Fruit fly (Drosophila melanogaster) whole organism, embryonic: ENCODE data around the gene CG18213.

Experiments used
- Aef1 ChIP-seq: fragments of 200-800 bp; sonication (Bioruptor generic); IDR thresholded peaks from 3 replicates; pipeline ENCODE4 v1.3.6; 2022; ENCODE audit warnings: missing biosample characterization, missing genetic modification characterization
- Atf-2 ChIP-seq: fragments of 200-800 bp; sonication (Bioruptor generic); optimal IDR thresholded peaks from 2 replicates; lab custom pipeline; 2016; ENCODE audit warnings: missing biosample characterization, missing genetic modification characterization
- CG10431 ChIP-seq: fragments of 200-800 bp; sonication (Bioruptor generic); optimal IDR thresholded peaks from 3 replicates; lab custom pipeline; 2018; ENCODE audit warnings: missing biosample characterization, mild to moderate bottlenecking, missing genetic modification characterization
- CG11456 ChIP-seq: fragments of 200-800 bp; sonication (Bioruptor generic); IDR thresholded peaks from 3 replicates; pipeline ENCODE4 v1.3.6; 2022; ENCODE audit warnings: missing biosample characterization, missing genetic modification characterization
- CG12104 ChIP-seq: fragments of 200-800 bp; sonication (Bioruptor generic); optimal IDR thresholded peaks from 3 replicates; lab custom pipeline; 2016; ENCODE audit warnings: missing biosample characterization, missing genetic modification characterization
- CG12769 ChIP-seq: fragments of 200-800 bp; sonication (Bioruptor generic); optimal IDR thresholded peaks from 2 replicates; lab custom pipeline; 2019; ENCODE audit warnings: missing biosample characterization, mild to moderate bottlenecking, missing genetic modification characterization, moderate library complexity
- CG13123 ChIP-seq: fragments of 200-800 bp; sonication (Bioruptor generic); optimal IDR thresholded peaks from 2 replicates; lab custom pipeline; 2016; ENCODE audit warnings: missing biosample characterization, missing genetic modification characterization
- CG13287 ChIP-seq: fragments of 200-800 bp; sonication (Bioruptor generic); IDR thresholded peaks from 2 replicates; pipeline ENCODE4 v1.3.6; 2022; ENCODE audit warnings: missing biosample characterization, missing genetic modification characterization; ENCODE audit not compliant: partially characterized antibody
- CG18764 ChIP-seq: fragments of 200-800 bp; sonication (Bioruptor generic); optimal IDR thresholded peaks from 3 replicates; lab custom pipeline; 2016; ENCODE audit warnings: missing biosample characterization, missing genetic modification characterization
- CG2889 ChIP-seq: fragments of 200-800 bp; sonication (Bioruptor generic); IDR thresholded peaks from 3 replicates; pipeline ENCODE4 v1.3.6; 2022; ENCODE audit warnings: missing biosample characterization, missing genetic modification characterization
- CG32772 ChIP-seq: fragments of 200-800 bp; sonication (Bioruptor generic); IDR thresholded peaks from 2 replicates; pipeline ENCODE4 v1.3.6; 2022; ENCODE audit warnings: missing biosample characterization, missing genetic modification characterization
- CG4854 ChIP-seq: fragments of 200-800 bp; sonication (Bioruptor generic); optimal IDR thresholded peaks from 2 replicates; lab custom pipeline; 2016; ENCODE audit warnings: missing biosample characterization, missing genetic modification characterization, inconsistent platforms
- CG6654 ChIP-seq: fragments of 200-800 bp; sonication (Bioruptor generic); optimal IDR thresholded peaks from 2 replicates; lab custom pipeline; 2017; ENCODE audit warnings: missing biosample characterization, mild to moderate bottlenecking, missing genetic modification characterization
- CG6765 ChIP-seq: fragments of 200-800 bp; sonication (Bioruptor generic); optimal IDR thresholded peaks from 3 replicates; lab custom pipeline; 2017; ENCODE audit warnings: missing biosample characterization, mild to moderate bottlenecking, missing genetic modification characterization
- CG7745 ChIP-seq: fragments of 200-800 bp; sonication (Bioruptor generic); optimal IDR thresholded peaks from 2 replicates; lab custom pipeline; 2018; ENCODE audit warnings: missing biosample characterization, mild to moderate bottlenecking, missing genetic modification characterization, moderate library complexity
- CG7987 ChIP-seq: fragments of 200-800 bp; sonication (Bioruptor generic); optimal IDR thresholded peaks from 2 replicates; lab custom pipeline; 2018; ENCODE audit warnings: missing biosample characterization, mild to moderate bottlenecking, missing genetic modification characterization, moderate library complexity
- CG8765 ChIP-seq: fragments of 200-800 bp; sonication (Bioruptor generic); IDR thresholded peaks from 2 replicates; pipeline ENCODE4 v1.3.6; 2022; ENCODE audit warnings: missing biosample characterization, missing genetic modification characterization
- CG9876 ChIP-seq: fragments of 200-800 bp; sonication (Bioruptor generic); optimal IDR thresholded peaks from 2 replicates; lab custom pipeline; 2016; ENCODE audit warnings: missing biosample characterization, missing genetic modification characterization
- Dad ChIP-seq: fragments of 200-800 bp; sonication (Bioruptor generic); optimal IDR thresholded peaks from 3 replicates; lab custom pipeline; 2016; ENCODE audit warnings: missing biosample characterization, missing genetic modification characterization
- Dek ChIP-seq: fragments of 200-800 bp; sonication (Bioruptor generic); optimal IDR thresholded peaks from 3 replicates; lab custom pipeline; 2019; ENCODE audit warnings: missing biosample characterization, mild to moderate bottlenecking, missing genetic modification characterization, moderate library complexity
- Dip2 ChIP-seq: fragments of 200-800 bp; sonication (Bioruptor generic); IDR thresholded peaks from 2 replicates; pipeline ENCODE4 v1.3.6; 2022; ENCODE audit warnings: missing biosample characterization, missing genetic modification characterization
- ERR ChIP-seq: fragments of 200-800 bp; sonication (Bioruptor generic); optimal IDR thresholded peaks from 2 replicates; lab custom pipeline; 2016; ENCODE audit warnings: missing biosample characterization, missing genetic modification characterization
- Fer1 ChIP-seq: fragments of 200-800 bp; sonication (Bioruptor generic); optimal IDR thresholded peaks from 2 replicates; lab custom pipeline; 2017; ENCODE audit warnings: missing biosample characterization, mild to moderate bottlenecking, missing genetic modification characterization
- HLH4C ChIP-seq: fragments of 200-800 bp; sonication (Bioruptor generic); IDR thresholded peaks from 3 replicates; pipeline ENCODE4 v1.3.6; 2022; ENCODE audit warnings: missing biosample characterization, missing genetic modification characterization; ENCODE audit not compliant: partially characterized antibody
- Hr39 ChIP-seq: fragments of >200 bp; optimal IDR thresholded peaks from 2 replicates; lab custom pipeline; 2017
- Kr ChIP-seq: fragments of 200-800 bp; sonication (Bioruptor generic); optimal IDR thresholded peaks from 2 replicates; lab custom pipeline; 2017; ENCODE audit warnings: missing biosample characterization, mild to moderate bottlenecking, missing genetic modification characterization
- Max ChIP-seq: fragments of 200-800 bp; sonication (Bioruptor generic); optimal IDR thresholded peaks from 2 replicates; lab custom pipeline; 2016; ENCODE audit warnings: missing biosample characterization, mild to moderate bottlenecking, missing genetic modification characterization
- NC2β ChIP-seq: fragments of 200-800 bp; sonication (Bioruptor generic); optimal IDR thresholded peaks from 2 replicates; lab custom pipeline; 2016; ENCODE audit warnings: missing biosample characterization, missing genetic modification characterization
- NFAT ChIP-seq: fragments of 200-800 bp; sonication (Bioruptor generic); IDR thresholded peaks from 2 replicates; pipeline ENCODE4 v1.3.6; 2022; ENCODE audit warnings: missing biosample characterization, missing genetic modification characterization
- NfI ChIP-seq: fragments of 200-800 bp; sonication (Bioruptor generic); optimal IDR thresholded peaks from 3 replicates; lab custom pipeline; 2018; ENCODE audit warnings: missing biosample characterization, mild to moderate bottlenecking, missing genetic modification characterization, moderate library complexity
- Poxn ChIP-seq: fragments of 200-800 bp; sonication (Bioruptor generic); IDR thresholded peaks from 2 replicates; pipeline ENCODE4 v1.3.6; 2022; ENCODE audit warnings: missing biosample characterization, missing genetic modification characterization
- Sox102F ChIP-seq: fragments of 200-800 bp; sonication (Bioruptor generic); optimal IDR thresholded peaks from 2 replicates; lab custom pipeline; 2018; ENCODE audit warnings: missing biosample characterization, mild to moderate bottlenecking, missing genetic modification characterization, moderate library complexity
- Spps ChIP-seq: fragments of 200-800 bp; sonication (Bioruptor generic); optimal IDR thresholded peaks from 2 replicates; lab custom pipeline; 2018; ENCODE audit warnings: missing biosample characterization, mild to moderate bottlenecking, missing genetic modification characterization
- Vsx1 ChIP-seq: fragments of 200-800 bp; sonication (Bioruptor generic); optimal IDR thresholded peaks from 2 replicates; lab custom pipeline; 2017; ENCODE audit warnings: missing biosample characterization, mild to moderate bottlenecking, missing genetic modification characterization, missing genetic modification reagents
- cato ChIP-seq: fragments of 200-800 bp; sonication (Bioruptor generic); optimal IDR thresholded peaks from 2 replicates; lab custom pipeline; 2016; ENCODE audit warnings: missing biosample characterization, missing genetic modification characterization, borderline replicate concordance
- chn ChIP-seq: fragments of 200-800 bp; sonication (Bioruptor generic); optimal IDR thresholded peaks from 2 replicates; lab custom pipeline; 2016; ENCODE audit warnings: missing biosample characterization, missing genetic modification characterization
- crp ChIP-seq, 2 experiments: fragments of 200-800 bp; sonication (Bioruptor generic); optimal IDR thresholded peaks; 2 replicates in 1 of 2; 3 replicates in 1 of 2; lab custom pipeline; 2017; ENCODE audit warnings: missing biosample characterization in 2 of 2, missing genetic modification characterization in 2 of 2, mild to moderate bottlenecking in 1 of 2, moderate library complexity in 1 of 2
- da ChIP-seq: fragments of 200-800 bp; sonication (Bioruptor generic); optimal IDR thresholded peaks from 2 replicates; lab custom pipeline; 2016; ENCODE audit warnings: missing biosample characterization, missing genetic modification characterization
- danr ChIP-seq: fragments of 200-800 bp; sonication (Bioruptor generic); IDR thresholded peaks from 2 replicates; pipeline ENCODE4 v1.3.6; 2022; ENCODE audit warnings: missing biosample characterization, missing genetic modification characterization
- dysf ChIP-seq: fragments of 200-800 bp; sonication (Bioruptor generic); IDR thresholded peaks from 3 replicates; pipeline ENCODE4 v1.3.6; 2022; ENCODE audit warnings: missing biosample characterization, missing genetic modification characterization
- gcm ChIP-seq: fragments of 200-800 bp; sonication (Bioruptor generic); optimal IDR thresholded peaks from 2 replicates; lab custom pipeline; 2019; ENCODE audit warnings: missing biosample characterization, mild to moderate bottlenecking, missing genetic modification characterization, moderate library complexity
- gsb ChIP-seq: fragments of 200-800 bp; sonication (Bioruptor generic); IDR thresholded peaks from 2 replicates; pipeline ENCODE4 v1.3.6; 2022; ENCODE audit warnings: missing biosample characterization, missing genetic modification characterization
- hkb ChIP-seq, 2 experiments: fragments of 200-800 bp in 1 of 2; fragments of >200 bp in 1 of 2; sonication (Bioruptor generic) in 1 of 2; IDR thresholded peaks in 1 of 2; optimal IDR thresholded peaks in 1 of 2; 2 replicates each; pipeline versions ENCODE4 v1.3.6 to Lab custom; 2017 to 2022; ENCODE audit warnings: missing biosample characterization in 1 of 2, missing genetic modification characterization in 1 of 2
- inv ChIP-seq: fragments of 200-800 bp; sonication (Bioruptor generic); IDR thresholded peaks from 2 replicates; pipeline ENCODE4 v1.3.6; 2022; ENCODE audit warnings: missing biosample characterization, missing genetic modification characterization; ENCODE audit not compliant: partially characterized antibody
- lbe ChIP-seq: fragments of 200-800 bp; sonication (Bioruptor generic); optimal IDR thresholded peaks from 2 replicates; lab custom pipeline; 2016; ENCODE audit warnings: missing biosample characterization, mild to moderate bottlenecking, missing genetic modification characterization
- onecut ChIP-seq: fragments of 200-800 bp; sonication (Bioruptor generic); IDR thresholded peaks from 2 replicates; pipeline ENCODE4 v1.3.6; 2022; ENCODE audit warnings: missing biosample characterization, missing genetic modification characterization
- pita ChIP-seq: fragments of 200-800 bp; sonication (Bioruptor generic); optimal IDR thresholded peaks from 2 replicates; lab custom pipeline; 2017; ENCODE audit warnings: missing biosample characterization, mild to moderate bottlenecking, missing genetic modification characterization
- prd ChIP-seq, 3 experiments: fragments of >200 bp in 2 of 3; fragments of 200-800 bp in 1 of 3; sonication (Bioruptor generic) in 1 of 3; optimal IDR thresholded peaks in 2 of 3; IDR thresholded peaks in 1 of 3; 2 replicates in 2 of 3; 3 replicates in 1 of 3; pipeline versions ENCODE4 v1.3.6 to Lab custom; 2017 to 2022; ENCODE audit warnings: missing biosample characterization in 1 of 3, missing genetic modification characterization in 1 of 3
- row ChIP-seq: fragments of 200-800 bp; sonication (Bioruptor generic); IDR thresholded peaks from 3 replicates; pipeline ENCODE4 v1.3.6; 2022; ENCODE audit warnings: missing biosample characterization, missing genetic modification characterization
- scrt ChIP-seq: fragments of 200-800 bp; sonication (Bioruptor generic); optimal IDR thresholded peaks from 2 replicates; lab custom pipeline; 2018; ENCODE audit warnings: missing biosample characterization, mild to moderate bottlenecking, missing genetic modification characterization, moderate library complexity
- sim ChIP-seq: fragments of 200-800 bp; sonication (Bioruptor generic); IDR thresholded peaks from 2 replicates; pipeline ENCODE4 v1.3.6; 2022; ENCODE audit warnings: missing biosample characterization, missing genetic modification characterization

CG18213 gene

DNA sequence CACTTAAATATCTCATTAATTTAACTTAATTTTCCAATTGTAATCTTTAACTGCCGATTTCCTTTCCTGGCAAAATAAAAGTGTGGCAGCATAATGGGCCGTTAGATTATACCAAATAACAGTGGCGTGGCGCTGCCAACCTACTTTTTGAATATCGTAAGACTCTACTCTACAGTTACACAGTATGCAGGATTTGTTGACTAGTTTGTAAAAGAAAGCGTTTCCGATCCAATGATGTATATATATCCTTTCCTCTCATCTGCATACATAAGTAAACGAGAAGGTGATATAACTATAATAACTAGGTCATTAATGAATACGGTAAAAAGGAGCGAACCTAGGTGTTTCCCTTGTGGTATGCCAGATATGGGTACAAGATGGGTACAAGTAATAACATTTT is 48.2 kb downstream of the CG18213 start, which contains the start of gene EMC2B (continued):
- TF ChIP-seq CG10431 (GFP tag; lab: Kevin White, UChicago) (no peak), Fer1 (GFP tag; lab: Kevin White, UChicago) (peak; percentile 24), CG12769 (tag; lab: Kevin White, UChicago) (peak; percentile 37), NfI (GFP tag; lab: Kevin White, UChicago) (peak; percentile 36), CG2889 (GFP tag; lab: Robert Waterston, UW) (no peak), CG12104 (GFP tag; lab: Kevin White, UChicago) (no peak), HLH4C (no peak), hkb (optimal IDR thresholded peaks at IDR 0.05; lab: Kevin White, UChicago) (no peak), hkb (GFP tag; IDR thresholded peaks at IDR 0.05; lab: Robert Waterston, UW) (no peak), ERR (peak; percentile 5), Atf-2 (GFP tag; lab: Kevin White, UChicago) (no peak), CG8765 (GFP tag; lab: Robert Waterston, UW) (no peak), prd (optimal IDR thresholded peaks at IDR 0.05; lab: Kevin White, UChicago) (no peak), prd (GFP tag; IDR thresholded peaks at IDR 0.05; lab: Robert Waterston, UW) (no peak), NC2β (GFP tag; lab: Kevin White, UChicago) (peak; percentile 17), scrt (no peak), gcm (GFP tag; lab: Kevin White, UChicago) (no peak), dysf (GFP tag; lab: Robert Waterston, UW) (no peak), sim (GFP tag; lab: Robert Waterston, UW) (no peak), Dad (no peak), lbe (GFP tag; lab: Kevin White, UChicago) (no peak), Sox102F (GFP tag; lab: Kevin White, UChicago) (no peak), Hr39 (lab: Kevin White, UChicago) (no peak), Dek (tag; lab: Kevin White, UChicago) (peak; percentile 40), gsb (no peak), crp (GFP tag; optimal IDR thresholded peaks at IDR 0.05; lab: Kevin White, UChicago) (no peak), row (GFP tag; lab: Robert Waterston, UW) (no peak), inv (no peak), da (GFP tag; lab: Kevin White, UChicago) (no peak), CG9876 (GFP tag; lab: Kevin White, UChicago) (no peak), CG11456 (GFP tag; lab: Robert Waterston, UW) (no peak), CG18764 (GFP tag; lab: Kevin White, UChicago) (peak; percentile 39), Dip2 (GFP tag; lab: Robert Waterston, UW) (no peak), CG7745 (no peak), Poxn (GFP tag; lab: Robert Waterston, UW) (no peak), chn (GFP tag; lab: Kevin White, UChicago) (no peak), Kr (GFP tag; lab: Kevin White, UChicago) (no peak), Max (no peak), CG4854 (GFP tag; lab: Kevin White, UChicago) (no peak), CG7987 (no peak), CG6654 (GFP tag; lab: Kevin White, UChicago) (no peak), NFAT (no peak), cato (GFP tag; lab: Kevin White, UChicago) (no peak), Aef1 (GFP tag; lab: Robert Waterston, UW) (no peak), Vsx1 (GFP tag; lab: Kevin White, UChicago) (no peak), CG6765 (GFP tag; lab: Kevin White, UChicago) (no peak), CG13287 (GFP tag; lab: Robert Waterston, UW) (no peak), CG13123 (GFP tag; lab: Kevin White, UChicago) (peak; percentile 14), CG32772 (GFP tag; lab: Robert Waterston, UW) (no peak), danr (GFP tag; lab: Robert Waterston, UW) (no peak), pita (GFP tag; lab: Kevin White, UChicago) (no peak), Spps (tag; lab: Kevin White, UChicago) (no peak), onecut (no peak; the same call in 1 of the 2 replicates)
